Worm (Caenorhabditis elegans): Measurements from ENCODE around the gene grl-1.
A peak's percentile ranks its signal among the peaks of the same experiment; 100 is the strongest.

grl-1 gene

DNA sequence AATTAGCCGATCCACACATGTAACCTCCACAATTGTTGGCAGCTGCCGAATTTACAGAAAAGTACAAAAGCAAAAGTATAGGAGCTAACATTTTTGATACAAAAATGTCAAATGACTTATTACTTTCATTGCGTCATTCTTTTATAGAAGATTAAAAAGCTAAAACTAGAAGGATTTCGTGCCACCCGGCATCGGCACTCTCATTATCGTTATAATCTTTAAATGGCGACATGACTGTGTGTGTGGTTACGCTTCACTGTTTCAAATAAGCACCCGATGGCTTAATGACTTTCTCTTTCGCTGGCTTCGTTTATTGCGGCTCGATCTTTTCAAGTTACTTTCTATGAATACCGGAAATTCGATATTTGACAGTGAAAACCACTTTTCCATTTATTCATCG is at the start of gene grl-1:
grl-1 (minus strand) TSS at position 101 of the 400 bp plus-strand sequence.
- TF ChIP-seq mab-5 (tag; optimal IDR thresholded peaks at IDR 0.05) (no peak), mls-2 (tag; optimal IDR thresholded peaks at IDR 0.05) (no peak), zip-8 (tag; optimal IDR thresholded peaks at IDR 0.05) (peak; percentile 6)

DNA sequence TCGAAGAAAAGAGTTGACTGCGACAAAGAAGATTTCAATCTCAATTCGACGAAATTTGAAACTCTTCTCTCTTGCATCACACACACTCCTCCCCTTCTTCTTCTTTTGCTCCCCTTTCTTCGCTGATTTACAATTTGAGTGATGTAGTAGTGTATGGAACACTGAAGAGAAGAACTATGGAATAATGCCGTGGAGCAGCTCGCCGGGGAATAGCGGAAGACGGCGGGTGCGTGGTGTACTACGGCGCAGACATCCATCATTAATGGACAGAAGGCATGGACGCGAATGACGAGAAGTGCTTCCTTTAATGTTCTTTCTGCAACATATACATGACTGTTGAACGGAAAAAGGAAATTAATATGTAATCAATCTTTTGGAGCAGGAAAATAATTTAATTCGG is 49.2 kb upstream of the grl-1 start:
- no peak for TF ChIP-seq lin-32 (GFP tag; optimal IDR thresholded peaks at IDR 0.05)
- no peak for TF ChIP-seq cnd-1 (tag; optimal IDR thresholded peaks at IDR 0.05)

DNA sequence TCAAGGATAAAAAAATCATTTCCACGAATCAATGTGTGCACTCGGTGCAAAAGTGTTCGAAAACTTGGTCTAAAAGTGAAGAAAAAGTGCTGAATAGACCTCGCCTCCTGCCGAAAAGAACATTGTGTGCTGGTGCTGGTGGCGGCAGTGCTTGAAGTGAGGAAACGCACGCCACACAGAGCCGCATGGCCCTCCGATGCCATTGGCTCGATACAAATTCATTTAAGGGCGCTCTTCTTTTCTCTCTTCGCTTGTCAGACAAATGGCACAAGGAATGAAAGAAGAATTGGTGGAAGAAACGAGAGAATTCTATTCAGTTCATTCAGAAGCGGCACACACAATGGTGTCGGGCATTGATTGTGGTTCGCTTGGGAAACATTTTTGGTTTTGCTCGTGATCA is 48.7 kb upstream of the grl-1 start:
- no peak for TF ChIP-seq cnd-1 (tag; optimal IDR thresholded peaks at IDR 0.05)
- peak; percentile 93 for TF ChIP-seq ces-1 (GFP tag; optimal IDR thresholded peaks at IDR 0.05)

DNA sequence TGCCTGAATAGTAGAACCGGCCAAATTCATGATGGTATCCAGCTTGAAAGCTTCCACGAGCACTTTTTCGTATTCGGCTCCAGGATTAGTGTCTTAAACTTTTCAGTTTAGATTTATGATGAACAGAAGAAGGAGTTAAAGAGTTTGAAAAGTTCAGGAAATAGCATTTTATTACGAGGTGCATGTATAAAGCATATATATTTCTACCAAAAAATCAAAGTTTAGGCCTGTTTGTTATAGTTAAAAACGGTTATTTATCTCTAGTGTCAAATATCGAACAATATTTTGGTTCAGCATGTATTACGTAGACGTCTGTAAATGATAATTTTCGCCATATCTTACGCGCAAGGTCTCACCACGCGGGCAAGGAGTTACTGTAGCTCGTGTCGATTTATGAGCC is 47.7 kb upstream of the grl-1 start, which contains the start of gene klc-2:
klc-2 (minus strand) TSS at position 101 of the 400 bp plus-strand sequence.
- TF ChIP-seq cnd-1 (tag; optimal IDR thresholded peaks at IDR 0.05) (no peak), zip-8 (tag; optimal IDR thresholded peaks at IDR 0.05) (no peak), sptf-1 (tag; optimal IDR thresholded peaks at IDR 0.05) (no peak), lin-13 (tag; optimal IDR thresholded peaks at IDR 0.05) (no peak), mab-5 (tag; optimal IDR thresholded peaks at IDR 0.05) (no peak), lsy-2 (tag; optimal IDR thresholded peaks at IDR 0.05) (no peak), unc-62 (GFP tag; optimal IDR thresholded peaks at IDR 0.05) (no peak), snpc-4 (tag; optimal IDR thresholded peaks at IDR 0.05) (no peak), unc-39 (tag; optimal IDR thresholded peaks at IDR 0.05) (no peak), flh-1 (GFP tag; optimal IDR thresholded peaks at IDR 0.05) (no peak), bed-3 (GFP tag; optimal IDR thresholded peaks at IDR 0.05) (no peak), ceh-83 (GFP tag; optimal IDR thresholded peaks at IDR 0.05) (no peak), sem-2 (GFP tag; optimal IDR thresholded peaks at IDR 0.05) (no peak), nhr-76 (tag; optimal IDR thresholded peaks at IDR 0.05) (no peak), mep-1 (tag; optimal IDR thresholded peaks at IDR 0.05) (no peak), blmp-1 (tag; optimal IDR thresholded peaks at IDR 0.05) (no peak), mls-2 (tag; optimal IDR thresholded peaks at IDR 0.05) (no peak), elt-1 (tag; optimal IDR thresholded peaks at IDR 0.05; ENCODE audit: borderline replicate concordance, insufficient read depth) (no peak)

DNA sequence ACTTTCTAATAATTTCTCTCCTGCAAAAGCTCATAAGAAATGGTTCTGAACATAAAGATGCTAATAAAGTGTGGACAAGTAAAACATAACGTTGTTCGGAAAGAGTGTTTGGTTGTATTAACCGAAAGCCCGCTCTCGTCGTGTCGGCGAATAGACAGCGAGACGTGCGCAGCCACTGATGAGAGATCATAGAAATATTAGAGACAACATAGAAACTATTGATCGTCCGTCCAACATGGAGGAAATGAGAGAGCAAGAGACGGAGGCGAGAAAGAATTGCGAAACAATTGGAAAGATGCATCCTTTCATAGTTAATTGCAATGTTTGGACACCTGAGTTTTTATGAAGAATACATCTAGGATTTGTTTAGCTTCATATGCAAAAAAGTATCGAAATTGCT is 46.9 kb upstream of the grl-1 start:
- TF ChIP-seq nhr-28 (tag; optimal IDR thresholded peaks at IDR 0.05) (no peak), mls-2 (tag; optimal IDR thresholded peaks at IDR 0.05) (peak; percentile 69), mep-1 (tag; optimal IDR thresholded peaks at IDR 0.05) (peak; percentile 48), ces-1 (GFP tag; optimal IDR thresholded peaks at IDR 0.05) (peak; percentile 63), elt-1 (tag; optimal IDR thresholded peaks at IDR 0.05; ENCODE audit: borderline replicate concordance, insufficient read depth) (no peak), pha-4 (tag; optimal IDR thresholded peaks at IDR 0.05) (peak; percentile 70), nhr-237 (tag; optimal IDR thresholded peaks at IDR 0.05) (peak; percentile 2), elt-3 (tag; optimal IDR thresholded peaks at IDR 0.05) (peak; percentile 54), ceh-83 (GFP tag; optimal IDR thresholded peaks at IDR 0.05) (no peak), ham-2 (GFP tag; optimal IDR thresholded peaks at IDR 0.05) (peak; percentile 81), lsy-2 (tag; optimal IDR thresholded peaks at IDR 0.05) (peak; percentile 55), unc-62 (GFP tag; optimal IDR thresholded peaks at IDR 0.05) (peak; percentile 32), unc-120 (tag; optimal IDR thresholded peaks at IDR 0.05; ENCODE audit: poor library complexity, severe bottlenecking) (peak; percentile 56)

DNA sequence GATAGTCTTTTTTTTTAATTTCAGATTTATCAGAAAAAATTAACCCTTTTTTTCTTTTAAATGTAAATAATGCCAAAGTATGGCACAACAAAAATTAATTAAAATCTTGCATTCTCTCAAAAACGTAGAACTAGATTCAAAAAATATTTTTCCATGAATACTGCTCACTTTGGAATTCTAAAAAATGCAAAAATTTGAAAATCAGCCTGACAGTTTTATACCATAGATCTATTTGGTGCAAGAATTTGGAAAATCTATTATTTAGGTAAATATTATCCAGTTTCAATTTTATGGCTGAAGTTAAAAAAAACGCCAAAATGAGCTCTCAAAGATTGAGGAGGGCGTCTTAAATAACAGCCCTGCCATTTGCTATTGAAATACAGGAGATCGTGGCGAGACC is 46.0 kb upstream of the grl-1 start:
- TF ChIP-seq ces-1 (GFP tag; optimal IDR thresholded peaks at IDR 0.05): no peak
- no peak for TF ChIP-seq ham-2 (GFP tag; optimal IDR thresholded peaks at IDR 0.05)
- TF ChIP-seq cnd-1 (tag; optimal IDR thresholded peaks at IDR 0.05): no peak
- TF ChIP-seq pha-4 (tag; optimal IDR thresholded peaks at IDR 0.05): no peak
- no peak for TF ChIP-seq unc-120 (tag; optimal IDR thresholded peaks at IDR 0.05; ENCODE audit: poor library complexity, severe bottlenecking)
- TF ChIP-seq blmp-1 (tag; optimal IDR thresholded peaks at IDR 0.05): no peak

DNA sequence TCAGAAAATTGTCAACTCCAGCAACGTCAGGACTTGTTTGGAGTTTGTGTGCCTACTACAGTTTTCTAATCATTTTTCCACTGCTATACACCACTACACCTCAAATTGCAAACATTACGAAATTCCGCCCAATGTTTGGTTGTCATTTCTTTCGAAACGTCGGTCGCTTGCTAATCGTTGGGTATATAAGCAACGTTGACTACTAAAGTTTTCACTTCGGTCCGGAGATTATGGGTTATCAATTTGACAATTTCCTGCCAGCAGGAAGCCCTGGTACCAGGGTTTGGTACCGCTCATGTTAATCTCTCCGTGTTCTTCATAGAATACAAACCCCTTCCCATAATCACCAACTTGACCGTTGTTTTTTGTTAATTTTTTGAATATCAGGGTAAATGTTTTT is 42.4 kb upstream of the grl-1 start:
- TF ChIP-seq elt-3 (tag; optimal IDR thresholded peaks at IDR 0.05): no peak
